Fruit fly (Drosophila melanogaster) whole organism, embryonic: ENCODE results near the gene Ir94a.

ENCODE experiments used
- B-H2 ChIP-seq: fragments of 200-800 bp; sonication (Bioruptor generic); optimal IDR thresholded peaks from 2 replicates; lab custom pipeline; 2018; ENCODE audit warnings: missing biosample characterization, mild to moderate bottlenecking, missing genetic modification characterization
- Bteb2 ChIP-seq: fragments of 200-800 bp; sonication (Bioruptor generic); optimal IDR thresholded peaks from 2 replicates; lab custom pipeline; 2016; ENCODE audit warnings: missing biosample characterization, missing genetic modification characterization
- C15 ChIP-seq: fragments of 200-800 bp; sonication (Bioruptor generic); IDR thresholded peaks from 3 replicates; pipeline ENCODE4 v1.3.6; 2022; ENCODE audit warnings: missing biosample characterization, missing genetic modification characterization
- CG12236 ChIP-seq: fragments of 200-800 bp; sonication (Bioruptor generic); optimal IDR thresholded peaks from 2 replicates; lab custom pipeline; 2016; ENCODE audit warnings: missing biosample characterization, missing genetic modification characterization
- CG15073 ChIP-seq: fragments of 200-800 bp; sonication (Bioruptor generic); optimal IDR thresholded peaks from 2 replicates; lab custom pipeline; 2016; ENCODE audit warnings: missing biosample characterization, missing genetic modification characterization
- CG17829 ChIP-seq: fragments of 200-800 bp; optimal IDR thresholded peaks from 2 replicates; lab custom pipeline; 2019; ENCODE audit warnings: missing biosample characterization, mild to moderate bottlenecking, missing genetic modification characterization, moderate library complexity
- CG1792 ChIP-seq: fragments of 200-800 bp; sonication (Bioruptor generic); optimal IDR thresholded peaks from 2 replicates; lab custom pipeline; 2016; ENCODE audit warnings: missing biosample characterization, missing genetic modification characterization
- CG2889 ChIP-seq: fragments of 200-800 bp; sonication (Bioruptor generic); IDR thresholded peaks from 3 replicates; pipeline ENCODE4 v1.3.6; 2022; ENCODE audit warnings: missing biosample characterization, missing genetic modification characterization
- CG31388 ChIP-seq: fragments of 200-800 bp; sonication (Bioruptor generic); optimal IDR thresholded peaks from 2 replicates; lab custom pipeline; 2016; ENCODE audit warnings: missing biosample characterization, missing genetic modification characterization
- CG3838 ChIP-seq: fragments of 200-800 bp; sonication (Bioruptor generic); optimal IDR thresholded peaks from 3 replicates; lab custom pipeline; 2016; ENCODE audit warnings: missing biosample characterization, missing genetic modification characterization
- CG42726 ChIP-seq: fragments of 200-800 bp; sonication (Bioruptor generic); IDR thresholded peaks from 2 replicates; pipeline ENCODE4 v1.3.6; 2022; ENCODE audit warnings: missing biosample characterization, missing genetic modification characterization; ENCODE audit not compliant: partially characterized antibody
- CG4328 ChIP-seq: fragments of 200-800 bp; sonication (Bioruptor generic); optimal IDR thresholded peaks from 3 replicates; lab custom pipeline; 2017; ENCODE audit warnings: missing biosample characterization, missing genetic modification reagents, missing genetic modification characterization
- CG4617 ChIP-seq: fragments of 200-800 bp; sonication (Bioruptor generic); optimal IDR thresholded peaks from 3 replicates; lab custom pipeline; 2016; ENCODE audit warnings: missing biosample characterization, missing genetic modification characterization, borderline replicate concordance
- CG8359 ChIP-seq: fragments of 200-800 bp; sonication (Bioruptor generic); optimal IDR thresholded peaks from 2 replicates; lab custom pipeline; 2017; ENCODE audit warnings: missing biosample characterization, mild to moderate bottlenecking, missing genetic modification characterization, borderline replicate concordance
- CG9876 ChIP-seq: fragments of 200-800 bp; sonication (Bioruptor generic); optimal IDR thresholded peaks from 2 replicates; lab custom pipeline; 2016; ENCODE audit warnings: missing biosample characterization, missing genetic modification characterization
- E2f1 ChIP-seq: fragments of 200-800 bp; sonication (Bioruptor generic); IDR thresholded peaks from 2 replicates; pipeline ENCODE4 v1.3.6; 2022; ENCODE audit warnings: missing biosample characterization, missing genetic modification characterization
- E2f2 ChIP-seq: fragments of 200-800 bp; sonication (Bioruptor generic); IDR thresholded peaks from 2 replicates; pipeline ENCODE4 v1.3.6; 2022; ENCODE audit warnings: missing biosample characterization, missing genetic modification characterization
- HLHmδ ChIP-seq: fragments of 200-800 bp; sonication (Bioruptor generic); optimal IDR thresholded peaks from 2 replicates; lab custom pipeline; 2018; ENCODE audit warnings: missing biosample characterization, mild to moderate bottlenecking, missing genetic modification characterization, moderate library complexity
- Mes4 ChIP-seq: fragments of 200-800 bp; sonication (Bioruptor generic); optimal IDR thresholded peaks from 2 replicates; lab custom pipeline; 2016; ENCODE audit warnings: missing biosample characterization, missing genetic modification characterization
- Nf-YC ChIP-seq: fragments of 200-800 bp; optimal IDR thresholded peaks from 3 replicates; lab custom pipeline; 2019; ENCODE audit warnings: missing biosample characterization, mild to moderate bottlenecking, missing genetic modification characterization, moderate library complexity
- Opbp ChIP-seq: fragments of 200-800 bp; sonication (Bioruptor generic); IDR thresholded peaks from 3 replicates; pipeline ENCODE4 v1.3.6; 2022; ENCODE audit warnings: missing biosample characterization, missing genetic modification characterization; ENCODE audit not compliant: partially characterized antibody
- Ptx1 ChIP-seq: fragments of 200-800 bp; sonication (Bioruptor generic); IDR thresholded peaks from 2 replicates; pipeline ENCODE4 v1.3.6; 2022; ENCODE audit warnings: missing biosample characterization, missing genetic modification characterization
- Rx ChIP-seq: fragments of 200-800 bp; sonication (Bioruptor generic); IDR thresholded peaks from 2 replicates; pipeline ENCODE4 v1.3.6; 2022; ENCODE audit warnings: missing biosample characterization, missing genetic modification characterization
- Sin3A ChIP-seq: fragments of >200 bp; optimal IDR thresholded peaks from 2 replicates; lab custom pipeline; 2018
- Sry-δ ChIP-seq: fragments of 200-800 bp; sonication (Bioruptor generic); optimal IDR thresholded peaks from 2 replicates; lab custom pipeline; 2016; ENCODE audit warnings: missing biosample characterization, missing genetic modification characterization
- Ssrp ChIP-seq: fragments of 200-800 bp; sonication (Bioruptor generic); optimal IDR thresholded peaks from 2 replicates; lab custom pipeline; 2018; ENCODE audit warnings: missing biosample characterization, mild to moderate bottlenecking, missing genetic modification characterization, moderate library complexity
- TFAM ChIP-seq: fragments of 200-800 bp; sonication (Bioruptor generic); optimal IDR thresholded peaks from 2 replicates; lab custom pipeline; 2017; ENCODE audit warnings: missing biosample characterization, missing genetic modification characterization, inconsistent platforms
- Tbp ChIP-seq: fragments of >200 bp; optimal IDR thresholded peaks from 2 replicates; lab custom pipeline; 2018; ENCODE audit warnings: missing biosample characterization, missing genetic modification characterization
- ara ChIP-seq: fragments of 200-800 bp; sonication (Bioruptor generic); IDR thresholded peaks from 2 replicates; pipeline ENCODE4 v1.3.6; 2022; ENCODE audit warnings: missing biosample characterization, missing genetic modification characterization
- bbx ChIP-seq: fragments of 200-800 bp; sonication (Bioruptor generic); IDR thresholded peaks from 2 replicates; pipeline ENCODE4 v1.3.6; 2022; ENCODE audit warnings: missing biosample characterization, missing genetic modification characterization; ENCODE audit not compliant: partially characterized antibody
- bigmax ChIP-seq: fragments of 200-800 bp; sonication (Bioruptor generic); optimal IDR thresholded peaks from 2 replicates; lab custom pipeline; 2018; ENCODE audit warnings: missing biosample characterization, mild to moderate bottlenecking, missing genetic modification characterization
- chinmo ChIP-seq: fragments of 200-800 bp; sonication (Bioruptor generic); IDR thresholded peaks from 4 replicates; pipeline ENCODE4 v1.3.6; 2022; ENCODE audit warnings: missing biosample characterization, missing genetic modification characterization; ENCODE audit not compliant: partially characterized antibody
- ci ChIP-seq: fragments of 200-800 bp; sonication (Bioruptor generic); IDR thresholded peaks from 3 replicates; pipeline ENCODE4 v1.3.6; 2022; ENCODE audit warnings: missing biosample characterization, missing genetic modification characterization
- corto ChIP-seq: fragments of 200-800 bp; sonication (Bioruptor generic); optimal IDR thresholded peaks from 2 replicates; lab custom pipeline; 2016; ENCODE audit warnings: missing biosample characterization, mild to moderate bottlenecking, missing genetic modification characterization, moderate library complexity
- crc ChIP-seq: fragments of 200-800 bp; sonication (Bioruptor generic); optimal IDR thresholded peaks from 2 replicates; lab custom pipeline; 2016; ENCODE audit warnings: missing biosample characterization, missing genetic modification characterization
- eyg ChIP-seq: fragments of 200-800 bp; sonication (Bioruptor generic); optimal IDR thresholded peaks from 3 replicates; lab custom pipeline; 2016; ENCODE audit warnings: missing biosample characterization, missing genetic modification characterization
- fru ChIP-seq: fragments of >200 bp; optimal IDR thresholded peaks from 2 replicates; lab custom pipeline; 2017
- gem ChIP-seq: fragments of 200-800 bp; sonication (Bioruptor generic); optimal IDR thresholded peaks from 2 replicates; lab custom pipeline; 2019; ENCODE audit warnings: missing biosample characterization, mild to moderate bottlenecking, missing genetic modification characterization, moderate library complexity
- gfzf ChIP-seq: fragments of 200-800 bp; sonication (Bioruptor generic); optimal IDR thresholded peaks from 2 replicates; lab custom pipeline; 2016; ENCODE audit warnings: missing biosample characterization, mild to moderate bottlenecking, missing genetic modification characterization, moderate library complexity
- jumu ChIP-seq: fragments of 200-800 bp; sonication (Bioruptor generic); optimal IDR thresholded peaks from 3 replicates; lab custom pipeline; 2016; ENCODE audit warnings: missing biosample characterization, missing genetic modification characterization
- lab ChIP-seq: fragments of 200-800 bp; sonication (Bioruptor generic); optimal IDR thresholded peaks from 3 replicates; lab custom pipeline; 2017; ENCODE audit warnings: missing biosample characterization, missing genetic modification characterization, mild to moderate bottlenecking, moderate library complexity, missing genetic modification reagents
- lmd ChIP-seq: fragments of 200-800 bp; sonication (Bioruptor generic); IDR thresholded peaks from 2 replicates; pipeline ENCODE4 v1.3.6; 2022; ENCODE audit warnings: missing biosample characterization, missing genetic modification characterization
- nerfin-1 ChIP-seq: fragments of 200-800 bp; sonication (Bioruptor generic); optimal IDR thresholded peaks from 3 replicates; lab custom pipeline; 2019; ENCODE audit warnings: missing biosample characterization, mild to moderate bottlenecking, missing genetic modification characterization, moderate library complexity
- otp ChIP-seq: fragments of 200-800 bp; sonication (Bioruptor generic); IDR thresholded peaks from 3 replicates; pipeline ENCODE4, ENCODE4 v1.3.6; 2022; ENCODE audit warnings: missing biosample characterization, missing genetic modification characterization
- pfk ChIP-seq: fragments of 200-800 bp; sonication (Bioruptor generic); optimal IDR thresholded peaks from 2 replicates; lab custom pipeline; 2018; ENCODE audit warnings: missing biosample characterization, mild to moderate bottlenecking, missing genetic modification characterization, moderate library complexity
- shn ChIP-seq: fragments of 200-800 bp; sonication (Bioruptor generic); optimal IDR thresholded peaks from 3 replicates; lab custom pipeline; 2016; ENCODE audit warnings: missing biosample characterization, missing genetic modification characterization
- sqz ChIP-seq: fragments of 200-800 bp; sonication (Bioruptor generic); optimal IDR thresholded peaks from 3 replicates; lab custom pipeline; 2018; ENCODE audit warnings: missing biosample characterization, mild to moderate bottlenecking, missing genetic modification characterization
- tgo ChIP-seq: fragments of 200-800 bp; sonication (Bioruptor generic); IDR thresholded peaks from 3 replicates; pipeline ENCODE4 v1.3.6; 2022; ENCODE audit warnings: missing biosample characterization, missing genetic modification characterization

Gene Ir94a

DNA sequence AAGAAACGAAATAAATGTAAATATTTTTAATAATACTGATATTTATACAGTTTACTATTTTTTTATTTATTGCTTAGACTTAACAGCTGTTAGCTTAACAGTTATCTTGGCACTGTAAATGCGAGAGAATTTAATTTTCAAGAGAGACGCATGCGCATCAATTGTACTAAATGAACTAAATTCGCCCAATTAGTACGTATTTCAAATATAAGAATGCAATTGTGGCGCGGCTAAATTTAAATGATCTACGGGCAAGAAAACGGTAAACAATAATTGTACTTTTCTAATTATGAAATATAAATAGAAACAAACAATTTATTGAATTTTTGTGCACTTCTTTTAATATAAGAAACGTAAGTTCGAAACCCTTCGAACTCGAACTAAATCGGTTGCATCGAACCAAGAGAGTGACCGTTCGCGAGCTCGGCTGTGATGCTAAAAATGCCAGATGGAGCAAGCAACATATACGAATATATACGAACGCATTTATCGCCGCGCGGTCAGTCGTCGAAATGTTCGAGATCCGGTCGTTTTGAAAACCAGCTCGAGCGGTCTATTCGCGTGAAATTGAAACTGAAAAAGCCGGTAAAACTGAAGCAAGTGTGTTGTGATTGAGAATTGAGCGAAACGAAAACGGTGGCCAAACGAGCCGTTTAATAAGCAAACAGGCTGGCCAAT, 20.2 kb downstream of the Ir94a start, which contains the start of gene SKIP (continued):
- peak; percentile 65; the same call in 2 of the 3 replicates for TF ChIP-seq Opbp (GFP tag; lab: Robert Waterston, UW)
- peak; percentile 8 for TF ChIP-seq eyg (GFP tag; lab: Kevin White, UChicago)
- no peak for TF ChIP-seq Mes4
- TF ChIP-seq ara (GFP tag; lab: Robert Waterston, UW), result peak; percentile 9; the same call in 1 of the 2 replicates
- TF ChIP-seq otp, result peak; percentile 67; the same call in 2 of the 3 replicates
- no peak for TF ChIP-seq Rx (GFP tag; lab: Robert Waterston, UW)
- TF ChIP-seq shn (GFP tag; lab: Kevin White, UChicago), result no peak
- no peak for TF ChIP-seq sqz (GFP tag; lab: Kevin White, UChicago)
- TF ChIP-seq Tbp (GFP tag; lab: Kevin White, UChicago), result no peak
- TF ChIP-seq CG3838 (GFP tag; lab: Kevin White, UChicago), result no peak
- TF ChIP-seq CG12236 (GFP tag; lab: Kevin White, UChicago), result no peak
- TF ChIP-seq lab (GFP tag; lab: Kevin White, UChicago), result peak; percentile 59
- no peak for TF ChIP-seq C15 (GFP tag; lab: Robert Waterston, UW)
- peak; percentile 72; the same call in 2 of the 4 replicates for TF ChIP-seq chinmo (GFP tag; lab: Robert Waterston, UW)
- TF ChIP-seq Nf-YC (tag; lab: Kevin White, UChicago), result peak; percentile 43
- TF ChIP-seq CG2889 (GFP tag; lab: Robert Waterston, UW), result no peak
- TF ChIP-seq HLHmδ, result no peak
- no peak for TF ChIP-seq Ptx1 (GFP tag; lab: Robert Waterston, UW)
- peak; percentile 76 for TF ChIP-seq CG42726 (GFP tag; lab: Robert Waterston, UW)
- TF ChIP-seq bbx (GFP tag; lab: Robert Waterston, UW), result peak; percentile 69
- peak; percentile 70 for TF ChIP-seq E2f2
- no peak for TF ChIP-seq lmd (GFP tag; lab: Robert Waterston, UW)
- TF ChIP-seq corto (GFP tag; lab: Kevin White, UChicago), result no peak
- no peak for TF ChIP-seq bigmax (GFP tag; lab: Kevin White, UChicago)
- no peak for TF ChIP-seq CG4617
- no peak for TF ChIP-seq gem (tag; lab: Kevin White, UChicago)
- peak; percentile 11 for TF ChIP-seq Sin3A (lab: Kevin White, UChicago)
- no peak for TF ChIP-seq CG15073 (GFP tag; lab: Kevin White, UChicago)
- peak; percentile 13 for TF ChIP-seq B-H2 (GFP tag; lab: Kevin White, UChicago)
- TF ChIP-seq CG4328 (GFP tag; lab: Kevin White, UChicago), result no peak
- TF ChIP-seq crc (GFP tag; lab: Kevin White, UChicago), result no peak
- TF ChIP-seq nerfin-1 (tag; lab: Kevin White, UChicago), result no peak
- TF ChIP-seq gfzf, result peak; percentile 80
- no peak for TF ChIP-seq Bteb2 (GFP tag; lab: Kevin White, UChicago)
- TF ChIP-seq pfk, result no peak
- no peak for TF ChIP-seq CG9876
- TF ChIP-seq CG1792 (GFP tag; lab: Kevin White, UChicago), result no peak
- peak; percentile 45; the same call in 2 of the 3 replicates for TF ChIP-seq ci (GFP tag; lab: Robert Waterston, UW)
- TF ChIP-seq CG8359 (GFP tag; lab: Kevin White, UChicago), result no peak
- no peak for TF ChIP-seq Ssrp (tag; lab: Kevin White, UChicago)
- TF ChIP-seq TFAM (GFP tag; lab: Kevin White, UChicago), result no peak
- TF ChIP-seq Sry-δ (GFP tag; lab: Kevin White, UChicago), result peak; percentile 32
- no peak for TF ChIP-seq jumu (GFP tag; lab: Kevin White, UChicago)
- TF ChIP-seq CG17829, result peak; percentile 52
- peak; percentile 10; the same call in 1 of the 2 replicates for TF ChIP-seq E2f1 (GFP tag; lab: Robert Waterston, UW)
- TF ChIP-seq fru (lab: Kevin White, UChicago), result no peak
- no peak for TF ChIP-seq CG31388 (GFP tag; lab: Kevin White, UChicago)
- no peak for TF ChIP-seq tgo (GFP tag; lab: Robert Waterston, UW)
